Worm (Caenorhabditis elegans): ENCODE measurements around the gene frpr-9.

DNA sequence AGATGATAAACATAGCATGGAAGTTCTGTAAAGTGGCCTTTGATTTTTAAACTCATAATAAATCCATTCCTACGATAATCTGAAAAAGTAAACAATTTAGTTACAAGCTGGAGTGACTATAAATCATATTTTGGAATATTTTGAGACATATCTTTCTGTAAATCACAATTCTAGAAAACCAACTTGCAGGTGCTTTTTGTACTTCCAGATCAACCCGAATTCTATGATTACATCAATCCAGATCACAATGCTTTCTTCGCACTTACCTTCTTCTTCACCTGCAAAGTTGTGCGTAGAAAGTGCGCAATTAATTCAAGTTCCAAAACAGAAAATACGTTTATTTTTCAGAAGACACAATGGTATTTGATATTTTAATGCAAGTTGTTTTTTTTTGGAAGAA lies 22.9 kb downstream of the frpr-9 start:
- TF ChIP-seq tbx-2 (tag; optimal IDR thresholded peaks at IDR 0.05) = no peak
- TF ChIP-seq nhr-11 (tag; optimal IDR thresholded peaks at IDR 0.05) = no peak
- TF ChIP-seq ceh-34 (tag; optimal IDR thresholded peaks at IDR 0.05) = no peak
- TF ChIP-seq hlh-30 (tag; optimal IDR thresholded peaks at IDR 0.05; ENCODE audit: insufficient read depth) = no peak
- no peak for TF ChIP-seq ceh-9 (tag; optimal IDR thresholded peaks at IDR 0.05)
